Worm (Caenorhabditis elegans): ENCODE results near the gene F26F2.4.

DNA sequence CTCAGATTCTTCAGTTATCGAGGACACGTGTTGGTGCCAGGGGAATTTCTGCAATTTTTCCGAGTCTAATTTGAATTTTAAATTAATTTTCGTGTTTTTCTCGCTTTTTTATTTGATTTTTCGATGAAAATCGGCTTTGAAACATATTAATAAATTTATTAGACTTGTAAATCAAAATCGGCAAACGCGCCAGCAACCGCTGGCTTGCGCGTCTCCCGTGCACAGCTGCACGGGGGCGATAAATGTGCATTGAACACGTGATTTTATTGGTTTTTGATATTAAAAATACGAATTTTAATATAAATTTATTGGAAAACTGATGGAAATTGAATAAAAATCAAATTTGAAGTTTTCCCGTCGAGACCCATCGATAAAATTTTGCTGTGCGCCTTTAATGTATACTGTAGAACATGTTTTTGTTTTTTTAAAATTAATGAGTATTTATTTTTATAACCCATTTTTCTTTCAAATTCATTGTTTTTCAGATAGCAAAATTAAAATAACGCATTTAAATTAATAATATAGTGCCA, 11.5 kb downstream of the F26F2.4 start, which contains the start of gene F26F2.7:
- peak; percentile 85 for TF ChIP-seq lin-13 (GFP tag; optimal IDR thresholded peaks at IDR 0.05)
- peak; percentile 71 for TF ChIP-seq sem-4 (tag; optimal IDR thresholded peaks at IDR 0.05)
- TF ChIP-seq nhr-25 (tag; optimal IDR thresholded peaks at IDR 0.05) = no peak
- no peak for TF ChIP-seq nhr-11 (tag; optimal IDR thresholded peaks at IDR 0.05)
- no peak for TF ChIP-seq ZK546.5 (tag; optimal IDR thresholded peaks at IDR 0.05)
- peak; percentile 21 for TF ChIP-seq R02D3.7 (tag; optimal IDR thresholded peaks at IDR 0.05)
- TF ChIP-seq snpc-4 (tag; optimal IDR thresholded peaks at IDR 0.05) = peak; percentile 43
- TF ChIP-seq elt-3 (tag; optimal IDR thresholded peaks at IDR 0.05) = no peak

Data from whole organism, L2 larva.